Worm (Caenorhabditis elegans) whole organism, mixed stage, embryonic: ENCODE data around the gene sre-52.

ENCODE experiments used
- M03D4.4 ChIP-seq: sonication (generic microtip); optimal IDR thresholded peaks from 2 replicates; lab custom pipeline; 2017; ENCODE audit warnings: mild to moderate bottlenecking, missing genetic modification characterization, missing compliant biosample characterization
- bed-3 ChIP-seq: fragments of 200-800 bp; sonication (Bioruptor generic); optimal IDR thresholded peaks from 3 replicates; lab custom pipeline; 2018; ENCODE audit warnings: mild to moderate bottlenecking, missing genetic modification characterization, moderate library complexity, missing compliant biosample characterization
- ceh-83 ChIP-seq: fragments of 200-800 bp; sonication (Bioruptor generic); optimal IDR thresholded peaks from 2 replicates; lab custom pipeline; 2018; ENCODE audit warnings: mild to moderate bottlenecking, missing genetic modification characterization, missing compliant biosample characterization
- ham-2 ChIP-seq: fragments of 200-800 bp; sonication (Bioruptor generic); optimal IDR thresholded peaks from 2 replicates; lab custom pipeline; 2018; ENCODE audit warnings: mild to moderate bottlenecking, missing genetic modification characterization, missing compliant biosample characterization
- mab-5 ChIP-seq: fragments of 150-350 bp; optimal IDR thresholded peaks from 2 replicates; lab custom pipeline; 2014; ENCODE audit warnings: missing biosample characterization, missing genetic modification characterization
- mep-1 ChIP-seq: fragments of 150-350 bp; optimal IDR thresholded peaks from 2 replicates; lab custom pipeline; 2017; ENCODE audit warnings: missing biosample characterization, missing genetic modification reagents, missing genetic modification characterization, inconsistent platforms
- nhr-12 ChIP-seq: fragments of 150-350 bp; optimal IDR thresholded peaks from 2 replicates; lab custom pipeline; 2014; ENCODE audit warnings: missing biosample characterization, missing genetic modification characterization
- nhr-2 ChIP-seq: fragments of 150-350 bp; optimal IDR thresholded peaks from 2 replicates; lab custom pipeline; 2014; ENCODE audit warnings: missing biosample characterization, missing genetic modification characterization
- nhr-237 ChIP-seq: fragments of 150-350 bp; optimal IDR thresholded peaks from 2 replicates; lab custom pipeline; 2014; ENCODE audit warnings: missing biosample characterization, missing genetic modification characterization
- nhr-76 ChIP-seq: sonication (generic microtip); optimal IDR thresholded peaks from 2 replicates; lab custom pipeline; 2017; ENCODE audit warnings: missing biosample characterization, missing genetic modification characterization
- pha-4 ChIP-seq: fragments of 150-350 bp; optimal IDR thresholded peaks from 2 replicates; lab custom pipeline; 2018; ENCODE audit warnings: missing biosample characterization, missing genetic modification reagents, missing genetic modification characterization
- sem-2 ChIP-seq: fragments of 200-800 bp; sonication (Bioruptor generic); optimal IDR thresholded peaks from 2 replicates; lab custom pipeline; 2018; ENCODE audit warnings: mild to moderate bottlenecking, missing genetic modification characterization, missing compliant biosample characterization
- unc-120 ChIP-seq: sonication (generic microtip); optimal IDR thresholded peaks from 2 replicates; lab custom pipeline; 2017; ENCODE audit warnings: missing genetic modification characterization, missing compliant biosample characterization; ENCODE audit not compliant: poor library complexity, severe bottlenecking
- unc-39 ChIP-seq: fragments of 150-350 bp; optimal IDR thresholded peaks from 2 replicates; lab custom pipeline; 2014; ENCODE audit warnings: missing biosample characterization, missing genetic modification characterization
- zip-8 ChIP-seq: fragments of 150-350 bp; optimal IDR thresholded peaks from 2 replicates; lab custom pipeline; 2014; ENCODE audit warnings: missing biosample characterization, missing genetic modification characterization

sre-52 gene

ce11 chrII:12385815-12386214, 50.3 kb downstream of the sre-52 start:
- TF ChIP-seq ceh-83 (GFP tag; lab: Kevin White, UChicago) = no peak
- TF ChIP-seq sem-2 (GFP tag; lab: Kevin White, UChicago) = no peak
- TF ChIP-seq unc-120 (tag; lab: Kevin White, UChicago) = no peak
- TF ChIP-seq ham-2 (GFP tag; lab: Kevin White, UChicago) = no peak

- no peak for TF ChIP-seq mab-5
- no peak for TF ChIP-seq unc-39
- TF ChIP-seq zip-8 (tag; lab: Kevin White, UChicago) = no peak
- no peak for TF ChIP-seq nhr-12 (tag; lab: Kevin White, UChicago)
- TF ChIP-seq M03D4.4 (tag; lab: Kevin White, UChicago) = no peak
- TF ChIP-seq pha-4 (tag; lab: Kevin White, UChicago) = no peak
- no peak for TF ChIP-seq bed-3
- TF ChIP-seq nhr-76 (tag; lab: Kevin White, UChicago) = no peak
These were observed 51.3 kb downstream of the sre-52 start, which contains the start of gene sre-42 for ce11 chrII:12386781-12387180. Gene sre-42 (minus strand): TSS chrII:12386881.

DNA sequence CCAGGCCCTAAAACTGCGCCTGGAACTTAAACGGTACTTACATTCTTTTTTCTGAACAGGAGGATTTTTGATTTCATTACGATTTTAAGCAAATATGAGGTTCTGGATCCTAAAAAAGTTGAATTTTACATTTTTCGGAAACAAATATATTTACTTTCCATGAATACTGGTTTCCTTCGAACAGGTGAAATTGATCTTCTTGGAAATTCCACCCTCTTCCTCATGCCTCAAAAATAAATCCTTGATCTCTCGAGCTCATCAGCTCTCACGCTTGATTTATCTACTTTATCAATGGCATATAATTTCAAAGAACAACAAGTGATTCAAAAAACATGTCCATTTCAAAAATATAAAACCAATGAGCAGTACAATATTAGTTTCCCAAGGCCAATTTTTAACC, 52.0 kb downstream of the sre-52 start:
- TF ChIP-seq nhr-2 (no peak), mep-1 (no peak), unc-120 (tag; lab: Kevin White, UChicago) (no peak), nhr-237 (no peak)
